Worm (Caenorhabditis elegans): Measurements from ENCODE around the gene mpdu-1.

DNA sequence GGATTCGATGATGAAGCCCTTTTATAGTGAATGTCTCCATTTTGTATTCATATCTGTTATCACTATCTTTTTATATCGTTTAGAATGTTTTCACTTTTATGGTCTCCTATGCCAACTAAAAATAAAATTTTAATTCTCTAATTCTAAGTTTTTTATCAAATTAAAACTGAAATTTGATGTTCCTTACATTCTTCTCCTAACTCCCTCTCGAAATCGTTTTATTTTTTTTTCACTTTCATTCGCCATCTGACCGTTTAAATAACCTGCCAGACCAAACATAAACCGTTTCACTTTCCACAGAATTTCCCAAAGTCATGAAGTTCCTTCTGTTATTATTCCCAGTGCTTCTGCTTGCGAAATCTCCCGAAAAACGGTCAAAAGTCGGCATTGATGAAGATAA lies 20.2 kb upstream of the mpdu-1 start, which contains the start of gene F52E1.5:
- TF ChIP-seq hmg-4 (GFP tag; optimal IDR thresholded peaks at IDR 0.05) (no peak), flt-1 (GFP tag; IDR thresholded peaks at IDR 0.05) (no peak), ama-1 (optimal IDR thresholded peaks at IDR 0.05) (no peak), B0310.2 (tag; optimal IDR thresholded peaks at IDR 0.05) (no peak)
